Worm (Caenorhabditis elegans) whole organism, mixed stage, embryonic: Measurements from ENCODE around the gene cccp-1.

ENCODE experiments used
- lin-32 ChIP-seq: fragments of 200-800 bp; sonication (Bioruptor generic); optimal IDR thresholded peaks from 2 replicates; lab custom pipeline; 2018; ENCODE audit warnings: mild to moderate bottlenecking, missing genetic modification characterization, missing compliant biosample characterization
- lsy-2 ChIP-seq: fragments of 150-350 bp; optimal IDR thresholded peaks from 2 replicates; lab custom pipeline; 2014; ENCODE audit warnings: missing biosample characterization, missing genetic modification characterization
- pha-4 ChIP-seq: fragments of 150-350 bp; optimal IDR thresholded peaks from 2 replicates; lab custom pipeline; 2018; ENCODE audit warnings: missing biosample characterization, missing genetic modification reagents, missing genetic modification characterization
- snpc-4 ChIP-seq: fragments of 150-350 bp; optimal IDR thresholded peaks from 2 replicates; lab custom pipeline; 2014; ENCODE audit warnings: missing biosample characterization, missing genetic modification characterization

DNA sequence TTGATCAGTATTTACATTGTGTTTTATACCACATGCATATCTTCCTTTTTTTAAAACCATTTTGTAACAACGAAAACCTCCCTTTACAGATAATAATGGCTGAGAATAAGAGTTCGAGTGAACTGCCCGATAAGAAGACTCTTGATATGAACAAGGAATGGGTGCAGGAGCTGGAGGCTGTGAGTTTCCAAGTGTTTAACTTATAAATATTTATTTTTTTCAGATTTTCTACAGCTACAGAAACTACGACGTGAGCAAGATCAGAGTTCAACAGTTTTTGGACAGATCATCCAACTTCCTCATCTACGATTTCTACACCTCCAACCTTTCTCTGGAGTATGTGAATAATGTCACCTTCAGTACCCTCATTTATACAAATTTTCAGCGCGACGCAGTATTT lies 23.8 kb downstream of the cccp-1 start, which contains the start of gene herd-1:
- TF ChIP-seq lsy-2 (no peak), pha-4 (tag; lab: Kevin White, UChicago) (no peak), snpc-4 (tag; lab: Kevin White, UChicago) (no peak), lin-32 (GFP tag; lab: Kevin White, UChicago) (no peak)
